Worm (Caenorhabditis elegans) whole organism, late embryonic: ENCODE measurements around the gene Y110A2AL.5.

Experiments used
- C08G9.2 ChIP-seq: sonication (generic microtip); optimal IDR thresholded peaks from 2 replicates; lab custom pipeline; 2016; ENCODE audit warnings: mild to moderate bottlenecking, missing genetic modification characterization, moderate library complexity, missing compliant biosample characterization
- F13H6.1 ChIP-seq: sonication (generic microtip); optimal IDR thresholded peaks from 2 replicates; lab custom pipeline; 2016; ENCODE audit warnings: missing genetic modification characterization, missing compliant biosample characterization
- K02D7.2 ChIP-seq: sonication (generic microtip); optimal IDR thresholded peaks from 2 replicates; lab custom pipeline; 2017; ENCODE audit warnings: mild to moderate bottlenecking, missing genetic modification characterization, missing compliant biosample characterization
- K09A11.1 ChIP-seq: sonication (generic microtip); optimal IDR thresholded peaks from 2 replicates; lab custom pipeline; 2017; ENCODE audit warnings: antibody characterized with exemption, mild to moderate bottlenecking, missing genetic modification characterization, missing compliant biosample characterization; ENCODE audit not compliant: insufficient read depth
- T23F11.4 ChIP-seq: fragments of 200-800 bp; sonication (Bioruptor generic); optimal IDR thresholded peaks from 2 replicates; lab custom pipeline; 2018; ENCODE audit warnings: mild to moderate bottlenecking, missing genetic modification characterization, missing compliant biosample characterization
- ama-1 ChIP-seq: fragments of 150-350 bp; optimal IDR thresholded peaks from 2 replicates; lab custom pipeline; 2014
- ceh-22 ChIP-seq: sonication (generic microtip); optimal IDR thresholded peaks from 2 replicates; lab custom pipeline; 2017; ENCODE audit warnings: missing biosample characterization, missing genetic modification characterization
- ceh-6 ChIP-seq: fragments of 200-800 bp; sonication (Bioruptor generic); optimal IDR thresholded peaks from 2 replicates; lab custom pipeline; 2018; ENCODE audit warnings: mild to moderate bottlenecking, missing genetic modification characterization, missing compliant biosample characterization
- ceh-9 ChIP-seq: sonication (generic microtip); optimal IDR thresholded peaks from 2 replicates; lab custom pipeline; 2016; ENCODE audit warnings: mild to moderate bottlenecking, missing genetic modification characterization, inconsistent platforms, missing compliant biosample characterization
- che-1 ChIP-seq: sonication (generic microtip); optimal IDR thresholded peaks from 2 replicates; lab custom pipeline; 2016; ENCODE audit warnings: mild to moderate bottlenecking, missing genetic modification characterization, missing compliant biosample characterization
- dmd-4 ChIP-seq: sonication (generic microtip); optimal IDR thresholded peaks from 2 replicates; lab custom pipeline; 2016; ENCODE audit warnings: borderline replicate concordance, missing genetic modification characterization, missing compliant biosample characterization
- dve-1 ChIP-seq: sonication (generic microtip); optimal IDR thresholded peaks from 2 replicates; lab custom pipeline; 2017; ENCODE audit warnings: antibody characterized with exemption, mild to moderate bottlenecking, missing genetic modification characterization, missing compliant biosample characterization
- elt-2 ChIP-seq: sonication (generic microtip); optimal IDR thresholded peaks from 2 replicates; lab custom pipeline; 2016; ENCODE audit warnings: missing genetic modification reagents, missing genetic modification characterization, missing compliant biosample characterization
- fax-1 ChIP-seq: sonication (generic microtip); optimal IDR thresholded peaks from 2 replicates; lab custom pipeline; 2016; ENCODE audit warnings: missing genotype, missing genetic modification characterization, missing compliant biosample characterization
- fkh-6 ChIP-seq: sonication (generic microtip); optimal IDR thresholded peaks from 2 replicates; lab custom pipeline; 2016; ENCODE audit warnings: missing genetic modification characterization, missing compliant biosample characterization
- hlh-13 ChIP-seq: fragments of 200-800 bp; sonication (Bioruptor generic); optimal IDR thresholded peaks from 2 replicates; lab custom pipeline; 2018; ENCODE audit warnings: mild to moderate bottlenecking, missing genetic modification characterization, missing compliant biosample characterization
- hlh-15 ChIP-seq: sonication (generic microtip); optimal IDR thresholded peaks from 2 replicates; lab custom pipeline; 2016; ENCODE audit warnings: missing genetic modification characterization, missing compliant biosample characterization
- hlh-30 ChIP-seq: sonication (generic microtip); optimal IDR thresholded peaks from 2 replicates; lab custom pipeline; 2017; ENCODE audit warnings: antibody characterized with exemption, missing genetic modification characterization, missing compliant biosample characterization; ENCODE audit not compliant: insufficient read depth
- hlh-6 ChIP-seq: sonication (generic microtip); optimal IDR thresholded peaks from 2 replicates; lab custom pipeline; 2016; ENCODE audit warnings: missing genotype, missing genetic modification characterization, missing compliant biosample characterization
- mec-3 ChIP-seq: sonication (generic microtip); optimal IDR thresholded peaks from 2 replicates; lab custom pipeline; 2016; ENCODE audit warnings: borderline replicate concordance, missing genetic modification characterization, missing compliant biosample characterization
- nhr-11 ChIP-seq: fragments of 150-350 bp; optimal IDR thresholded peaks from 2 replicates; lab custom pipeline; 2014; ENCODE audit warnings: missing biosample characterization, missing genetic modification characterization
- nhr-232 ChIP-seq: sonication (generic microtip); optimal IDR thresholded peaks from 2 replicates; lab custom pipeline; 2016; ENCODE audit warnings: missing genetic modification characterization, missing compliant biosample characterization
- npax-4 ChIP-seq: sonication (generic microtip); optimal IDR thresholded peaks from 2 replicates; lab custom pipeline; 2016; ENCODE audit warnings: missing genetic modification characterization, missing compliant biosample characterization
- pag-3 ChIP-seq: sonication (generic microtip); optimal IDR thresholded peaks from 2 replicates; lab custom pipeline; 2016; ENCODE audit warnings: missing compliant biosample characterization, missing genetic modification characterization, borderline replicate concordance
- pat-9 ChIP-seq: fragments of 200-800 bp; sonication (Bioruptor generic); optimal IDR thresholded peaks from 2 replicates; lab custom pipeline; 2018; ENCODE audit warnings: mild to moderate bottlenecking, missing genetic modification characterization, moderate library complexity, missing compliant biosample characterization
- pax-1 ChIP-seq: fragments of 150-350 bp; optimal IDR thresholded peaks from 2 replicates; lab custom pipeline; 2014; ENCODE audit warnings: missing biosample characterization, missing genetic modification characterization
- pha-2 ChIP-seq: sonication (generic microtip); optimal IDR thresholded peaks from 2 replicates; lab custom pipeline; 2017; ENCODE audit warnings: mild to moderate bottlenecking, missing genetic modification characterization, missing compliant biosample characterization
- pros-1 ChIP-seq: fragments of 150-350 bp; optimal IDR thresholded peaks from 2 replicates; lab custom pipeline; 2014; ENCODE audit warnings: missing biosample characterization, missing genetic modification reagents, missing genetic modification characterization
- ref-2 ChIP-seq: sonication (generic microtip); optimal IDR thresholded peaks from 2 replicates; lab custom pipeline; 2016; ENCODE audit warnings: missing genetic modification characterization, missing compliant biosample characterization
- sdc-2 ChIP-seq: sonication (generic microtip); optimal IDR thresholded peaks from 2 replicates; lab custom pipeline; 2016; ENCODE audit warnings: missing genotype, missing genetic modification characterization, missing compliant biosample characterization
- sox-2 ChIP-seq: fragments of 200-800 bp; sonication (Bioruptor generic); IDR thresholded peaks from 2 replicates; pipeline ENCODE4 v1.3.6; 2022; ENCODE audit warnings: missing genetic modification reagents, missing genetic modification characterization, missing compliant biosample characterization
- syd-9 ChIP-seq: sonication (generic microtip); optimal IDR thresholded peaks from 2 replicates; lab custom pipeline; 2016; ENCODE audit warnings: mild to moderate bottlenecking, missing genetic modification characterization, moderate library complexity, missing compliant biosample characterization
- tbx-7 ChIP-seq: sonication (generic microtip); optimal IDR thresholded peaks from 2 replicates; lab custom pipeline; 2016; ENCODE audit warnings: missing genotype, missing genetic modification characterization, missing compliant biosample characterization
- unc-42 ChIP-seq: sonication (generic microtip); optimal IDR thresholded peaks from 2 replicates; lab custom pipeline; 2016; ENCODE audit warnings: missing genotype, missing genetic modification characterization, missing compliant biosample characterization
- unc-55 ChIP-seq: sonication (generic microtip); optimal IDR thresholded peaks from 2 replicates; lab custom pipeline; 2017; ENCODE audit warnings: missing biosample characterization, missing genetic modification reagents, missing genetic modification characterization
- zip-5 ChIP-seq: sonication (generic microtip); optimal IDR thresholded peaks from 2 replicates; lab custom pipeline; 2016; ENCODE audit warnings: missing genetic modification characterization, missing compliant biosample characterization
- ztf-16 ChIP-seq: sonication (generic microtip); optimal IDR thresholded peaks from 2 replicates; lab custom pipeline; 2017; ENCODE audit warnings: missing genetic modification characterization, missing compliant biosample characterization

The Y110A2AL.5 gene

DNA sequence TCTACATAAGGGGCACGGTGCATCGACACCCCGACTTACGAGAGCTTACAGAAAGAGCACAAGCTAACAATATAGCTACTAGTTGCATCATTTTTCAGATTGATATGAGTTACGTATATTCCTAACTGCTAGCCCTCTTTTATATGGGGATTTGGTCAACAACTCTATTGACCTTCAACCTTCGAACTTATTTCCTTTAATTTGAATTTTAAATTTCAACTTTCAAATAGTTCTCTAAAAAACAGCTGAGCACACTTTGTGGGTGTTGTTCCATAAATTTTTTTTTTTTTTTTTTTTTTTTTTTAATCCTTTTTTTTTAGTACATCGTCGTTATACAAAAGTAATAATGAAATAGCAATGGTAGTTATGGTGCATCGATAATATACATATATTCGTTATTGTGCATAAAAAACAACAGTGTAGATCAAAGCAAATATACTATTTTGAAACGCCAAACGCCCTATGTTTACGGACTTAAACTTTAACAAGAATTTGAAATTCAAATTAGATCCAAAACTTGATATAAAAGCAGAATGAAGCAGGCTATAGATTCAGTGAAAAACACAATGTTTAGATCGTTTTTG lies 2.3 kb downstream of the Y110A2AL.5 start, which contains the start of the genes Y110A2AL.9 and Y110A2AL.3:
TSS of gene Y110A2AL.9 (minus strand) at position 101 of the 584 bp plus-strand sequence.
TSS of gene Y110A2AL.3 (plus strand) at position 534 of the 584 bp plus-strand sequence.
- TF ChIP-seq ceh-22 (no peak), ama-1 (lab: Kevin White, UChicago) (no peak), syd-9 (no peak), elt-2 (no peak), hlh-6 (tag; lab: Kevin White, UChicago) (no peak), ref-2 (tag; lab: Kevin White, UChicago) (no peak), nhr-11 (tag; lab: Kevin White, UChicago) (no peak), che-1 (tag; lab: Kevin White, UChicago) (no peak), hlh-15 (tag; lab: Kevin White, UChicago) (no peak), ztf-16 (tag; lab: Kevin White, UChicago) (no peak), nhr-232 (tag; lab: Kevin White, UChicago) (no peak), fax-1 (tag; lab: Kevin White, UChicago) (no peak), pros-1 (no peak), dve-1 (tag; lab: Kevin White, UChicago) (no peak), K09A11.1 (tag; lab: Kevin White, UChicago) (no peak), K02D7.2 (tag; lab: Kevin White, UChicago) (no peak), hlh-30 (tag; lab: Kevin White, UChicago) (no peak), dmd-4 (tag; lab: Kevin White, UChicago) (no peak)

- TF ChIP-seq pha-2 (tag; lab: Kevin White, UChicago) = no peak
- no peak for TF ChIP-seq hlh-15 (tag; lab: Kevin White, UChicago)
- no peak for TF ChIP-seq ama-1 (lab: Kevin White, UChicago)
- no peak for TF ChIP-seq tbx-7
- no peak for TF ChIP-seq mec-3
- TF ChIP-seq pag-3 = no peak
- TF ChIP-seq zip-5 = no peak
- no peak for TF ChIP-seq unc-42 (tag; lab: Kevin White, UChicago)
- TF ChIP-seq fkh-6 (tag; lab: Kevin White, UChicago) = no peak
- TF ChIP-seq F13H6.1 = no peak
- TF ChIP-seq pat-9 (tag; lab: Kevin White, UChicago) = no peak
- no peak for TF ChIP-seq ztf-16 (tag; lab: Kevin White, UChicago)
- no peak for TF ChIP-seq T23F11.4
- no peak for TF ChIP-seq pax-1 (tag; lab: Kevin White, UChicago)
- no peak for TF ChIP-seq hlh-13
- no peak for TF ChIP-seq unc-55
- no peak for TF ChIP-seq che-1 (tag; lab: Kevin White, UChicago)
- no peak for TF ChIP-seq sox-2 (GFP tag; lab: Robert Waterston, UW)
- TF ChIP-seq C08G9.2 = no peak
These were observed 3.4 kb downstream of the Y110A2AL.5 start, which contains the start of gene Y110A2AL.2 for ce11 chrII:2867701-2868100. TSS of gene Y110A2AL.2 (plus strand) at chrII:2868001.

ce11 chrII:2871816-2872215 lies 7.5 kb downstream of the Y110A2AL.5 start, which contains the start of gene Y110A2AL.10:
TSS of gene Y110A2AL.10 (minus strand) at chrII:2871916.
- TF ChIP-seq hlh-13 = no peak
- no peak for TF ChIP-seq mec-3
- TF ChIP-seq unc-42 (tag; lab: Kevin White, UChicago) = no peak
- TF ChIP-seq ceh-22 = no peak
- TF ChIP-seq ceh-9 (tag; lab: Kevin White, UChicago) = no peak
- TF ChIP-seq ceh-6 (GFP tag; lab: Kevin White, UChicago) = no peak
- TF ChIP-seq hlh-6 (tag; lab: Kevin White, UChicago) = no peak
- no peak for TF ChIP-seq npax-4 (tag; lab: Kevin White, UChicago)
- TF ChIP-seq sdc-2 (tag; lab: Kevin White, UChicago) = no peak
